Worm (Caenorhabditis elegans) whole organism, L4/young adult: ENCODE measurements around the gene C14B1.8.

Experiments
- W03F9.2 ChIP-seq: fragments of 150-350 bp; optimal IDR thresholded peaks from 2 replicates; lab custom pipeline; 2014; ENCODE audit warnings: missing biosample characterization, missing genetic modification characterization
- dao-5 ChIP-seq: sonication (generic microtip); optimal IDR thresholded peaks from 2 replicates; lab custom pipeline; 2016; ENCODE audit warnings: missing genotype, missing genetic modification characterization, moderate library complexity, missing compliant biosample characterization
- him-1 ChIP-seq: sonication (generic microtip); optimal IDR thresholded peaks from 2 replicates; lab custom pipeline; 2016; ENCODE audit warnings: missing genotype, missing genetic modification reagents, missing genetic modification characterization, missing compliant biosample characterization

The C14B1.8 gene

ce11 chrIII:3730475-3730874 lies 11.0 kb upstream of the C14B1.8 start, which contains the start of gene F34D10.8:
Gene F34D10.8, plus strand, starts transcription at chrIII:3730775.
- TF ChIP-seq him-1 (tag; lab: Kevin White, UChicago) (no peak), dao-5 (tag; lab: Kevin White, UChicago) (no peak), W03F9.2 (no peak)

- TF ChIP-seq him-1 (tag; lab: Kevin White, UChicago): no peak
- TF ChIP-seq dao-5 (tag; lab: Kevin White, UChicago): no peak
- TF ChIP-seq W03F9.2: no peak
These were observed 10.0 kb upstream of the C14B1.8 start, which contains the start of gene F34D10.9 for ce11 chrIII:3729520-3729919. Gene F34D10.9, minus strand, starts transcription at chrIII:3729620.

ce11 chrIII:3726443-3726842 lies 7.0 kb upstream of the C14B1.8 start, which contains the start of gene gldi-5:
Gene gldi-5, minus strand, starts transcription at chrIII:3726500.
- TF ChIP-seq dao-5 (tag; lab: Kevin White, UChicago): no peak
- no peak for TF ChIP-seq W03F9.2
- no peak for TF ChIP-seq him-1 (tag; lab: Kevin White, UChicago)

- TF ChIP-seq dao-5 (tag; lab: Kevin White, UChicago) (no peak), him-1 (tag; lab: Kevin White, UChicago) (no peak), W03F9.2 (no peak)
These were observed 5.4 kb upstream of the C14B1.8 start, which contains the start of gene C14B1.12 for ce11 chrIII:3724880-3725279. Gene C14B1.12, minus strand, starts transcription at chrIII:3724980.

ce11 chrIII:3723726-3724125 lies 4.2 kb upstream of the C14B1.8 start:
- no peak for TF ChIP-seq dao-5 (tag; lab: Kevin White, UChicago)

- TF ChIP-seq dao-5 (tag; lab: Kevin White, UChicago) (no peak), him-1 (tag; lab: Kevin White, UChicago) (no peak), W03F9.2 (no peak)
These were observed 3.3 kb downstream of the C14B1.8 start for ce11 chrIII:3716073-3716659.

- TF ChIP-seq dao-5 (tag; lab: Kevin White, UChicago): no peak
- no peak for TF ChIP-seq him-1 (tag; lab: Kevin White, UChicago)
- no peak for TF ChIP-seq W03F9.2
These were observed 6.3 kb downstream of the C14B1.8 start, which contains the start of gene nrde-1 for ce11 chrIII:3713163-3713562. Gene nrde-1, plus strand, starts transcription at chrIII:3713463.

- TF ChIP-seq him-1 (tag; lab: Kevin White, UChicago) (no peak), dao-5 (tag; lab: Kevin White, UChicago) (no peak), W03F9.2 (no peak)
These were observed 10.4 kb downstream of the C14B1.8 start, which contains the start of gene alkb-8 for ce11 chrIII:3709030-3709429. Gene alkb-8, plus strand, starts transcription at chrIII:3709330.

- TF ChIP-seq dao-5 (tag; lab: Kevin White, UChicago): no peak
- no peak for TF ChIP-seq him-1 (tag; lab: Kevin White, UChicago)
- no peak for TF ChIP-seq W03F9.2
These were observed 12.9 kb downstream of the C14B1.8 start, which contains the start of gene dph-1 for ce11 chrIII:3706586-3706985. Gene dph-1, plus strand, starts transcription at chrIII:3706886.

- TF ChIP-seq W03F9.2: no peak
These were observed 14.5 kb downstream of the C14B1.8 start, which contains the start of gene wdr-5.1 for ce11 chrIII:3704967-3705366. Gene wdr-5.1, plus strand, starts transcription at chrIII:3705285.

ce11 chrIII:3703397-3703796 lies 16.1 kb downstream of the C14B1.8 start, which contains the start of gene C14B1.3:
Gene C14B1.3, plus strand, starts transcription at chrIII:3703564.
- TF ChIP-seq dao-5 (tag; lab: Kevin White, UChicago) (no peak), W03F9.2 (peak; percentile 45)

- TF ChIP-seq W03F9.2: no peak
- no peak for TF ChIP-seq him-1 (tag; lab: Kevin White, UChicago)
These were observed 17.8 kb downstream of the C14B1.8 start, which contains the start of the genes pdi-1 and C14B1.2 for ce11 chrIII:3701411-3702310. Gene pdi-1, minus strand, starts transcription at chrIII:3701461. Gene C14B1.2, plus strand, starts transcription at chrIII:3702260.

- TF ChIP-seq dao-5 (tag; lab: Kevin White, UChicago) (no peak), him-1 (tag; lab: Kevin White, UChicago) (no peak), W03F9.2 (no peak)
These were observed 20.2 kb downstream of the C14B1.8 start, which contains the start of gene cyn-9 for ce11 chrIII:3699275-3699674. Gene cyn-9, minus strand, starts transcription at chrIII:3699640.

ce11 chrIII:3698366-3698765 lies 21.1 kb downstream of the C14B1.8 start:
- TF ChIP-seq dao-5 (tag; lab: Kevin White, UChicago) (no peak), him-1 (tag; lab: Kevin White, UChicago) (no peak), W03F9.2 (no peak)
